Worm (Caenorhabditis elegans): ENCODE measurements around the gene C16A11.10.
A peak's percentile ranks its signal among the peaks of the same experiment; 100 is the strongest.

The C16A11.10 gene

ce11 chrII:4226598-4227096, 4.5 kb upstream of the C16A11.10 start, which contains the start of gene C16A11.4 (continued):
- TF ChIP-seq ztf-6 (GFP tag; IDR thresholded peaks at IDR 0.05) (no peak), snpc-1.3 (tag; optimal IDR thresholded peaks at IDR 0.05; ENCODE audit: insufficient read depth) (peak; percentile 38), cebp-1 (GFP tag; IDR thresholded peaks at IDR 0.05) (no peak), cebp-1 (tag; optimal IDR thresholded peaks at IDR 0.05) (no peak)

ce11 chrII:4228112-4228770, 2.9 kb upstream of the C16A11.10 start:
- no peak for TF ChIP-seq snpc-4 (GFP tag; optimal IDR thresholded peaks at IDR 0.05)
- TF ChIP-seq snpc-4 (tag; optimal IDR thresholded peaks at IDR 0.05): no peak
- TF ChIP-seq F55B11.4 (tag; optimal IDR thresholded peaks at IDR 0.05; ENCODE audit: borderline replicate concordance, insufficient read depth): no peak
- 0 out of 2 replicates have a peak, but pooled peaks have one; percentile 13 for TF ChIP-seq egrh-3 (GFP tag; IDR thresholded peaks at IDR 0.05)
- TF ChIP-seq nhr-27 (tag; optimal IDR thresholded peaks at IDR 0.05): no peak
- peak; percentile 18 for TF ChIP-seq lin-54 (GFP tag; optimal IDR thresholded peaks at IDR 0.05)
- TF ChIP-seq zim-3 (tag; optimal IDR thresholded peaks at IDR 0.05): no peak
- TF ChIP-seq ceh-91 (GFP tag; IDR thresholded peaks at IDR 0.05): no peak
- TF ChIP-seq K12H6.12 (tag; optimal IDR thresholded peaks at IDR 0.05): no peak
- peak; percentile 66 for TF ChIP-seq madf-6 (GFP tag; IDR thresholded peaks at IDR 0.05)
- no peak for TF ChIP-seq unc-62 (GFP tag; optimal IDR thresholded peaks at IDR 0.05)
- TF ChIP-seq mel-28 (tag; optimal IDR thresholded peaks at IDR 0.05; ENCODE audit: borderline replicate concordance): no peak
- TF ChIP-seq fkh-3 (tag; optimal IDR thresholded peaks at IDR 0.05): peak; percentile 53
- no peak for TF ChIP-seq atf-7 (tag; optimal IDR thresholded peaks at IDR 0.05)
- no peak for TF ChIP-seq ets-4 (GFP tag; optimal IDR thresholded peaks at IDR 0.05)
- no peak for TF ChIP-seq sdz-38 (tag; optimal IDR thresholded peaks at IDR 0.05)
- no peak for TF ChIP-seq lir-1 (GFP tag; conservative IDR thresholded peaks at IDR 0.05)
- no peak for TF ChIP-seq rec-8 (tag; optimal IDR thresholded peaks at IDR 0.05)
- TF ChIP-seq attf-6 (GFP tag; IDR thresholded peaks at IDR 0.05): no peak
- no peak for TF ChIP-seq hlh-12 (tag; optimal IDR thresholded peaks at IDR 0.05)
- 0 out of 2 replicates have a peak, but pooled peaks have one; percentile 24 for TF ChIP-seq hmg-1.2 (GFP tag; IDR thresholded peaks at IDR 0.05)
- TF ChIP-seq bed-2 (GFP tag; IDR thresholded peaks at IDR 0.05): no peak
- TF ChIP-seq B0035.1 (tag; optimal IDR thresholded peaks at IDR 0.05): no peak
- no peak for TF ChIP-seq die-1 (tag; optimal IDR thresholded peaks at IDR 0.05)
- no peak for TF ChIP-seq B0261.1 (tag; optimal IDR thresholded peaks at IDR 0.05)
- TF ChIP-seq let-526 (GFP tag; IDR thresholded peaks at IDR 0.05): no peak
- no peak for TF ChIP-seq F52B5.7 (tag; optimal IDR thresholded peaks at IDR 0.05)
- TF ChIP-seq rcor-1 (GFP tag; IDR thresholded peaks at IDR 0.05): no peak; the same call in 1 of the 2 replicates
- no peak for TF ChIP-seq Y53G8AR.9 (GFP tag; conservative IDR thresholded peaks at IDR 0.05)
- no peak for TF ChIP-seq somi-1 (GFP tag; optimal IDR thresholded peaks at IDR 0.05)
- peak; percentile 74 for TF ChIP-seq zfh-2 (GFP tag; conservative IDR thresholded peaks at IDR 0.05)
- no peak for TF ChIP-seq hmg-20 (GFP tag; IDR thresholded peaks at IDR 0.05)
- TF ChIP-seq C17E4.6 (GFP tag; IDR thresholded peaks at IDR 0.05): no peak
- TF ChIP-seq akir-1 (GFP tag; optimal IDR thresholded peaks at IDR 0.05): no peak
- no peak for TF ChIP-seq D2030.7 (GFP tag; IDR thresholded peaks at IDR 0.05)
- TF ChIP-seq ztf-26 (tag; optimal IDR thresholded peaks at IDR 0.05): no peak
- TF ChIP-seq lin-40 (tag; optimal IDR thresholded peaks at IDR 0.05): no peak
- TF ChIP-seq ztf-22 (GFP tag; optimal IDR thresholded peaks at IDR 0.05): no peak
- peak; percentile 69 for TF ChIP-seq F49E8.2 (tag; optimal IDR thresholded peaks at IDR 0.05; ENCODE audit: insufficient read depth)
- TF ChIP-seq ztf-25 (GFP tag; IDR thresholded peaks at IDR 0.05): no peak
- no peak for TF ChIP-seq pha-4 (tag; optimal IDR thresholded peaks at IDR 0.05)
